Fruit fly (Drosophila melanogaster) whole organism, prepupa: ENCODE data around the gene Pvf2.

ENCODE experiments used
- CG16779 ChIP-seq: fragments of 200-800 bp; sonication (Bioruptor generic); optimal IDR thresholded peaks from 3 replicates; lab custom pipeline; 2017; ENCODE audit warnings: missing biosample characterization, mild to moderate bottlenecking, missing genetic modification characterization
- CG3032 ChIP-seq: fragments of 200-800 bp; optimal IDR thresholded peaks from 2 replicates; lab custom pipeline; 2019; ENCODE audit warnings: missing biosample characterization, mild to moderate bottlenecking, missing genetic modification characterization, moderate library complexity
- CG31627 ChIP-seq: fragments of 200-800 bp; sonication (Bioruptor generic); optimal IDR thresholded peaks from 3 replicates; lab custom pipeline; 2016; ENCODE audit warnings: missing biosample characterization, missing genetic modification characterization
- CG8119 ChIP-seq: fragments of 200-800 bp; sonication (Bioruptor generic); IDR thresholded peaks from 3 replicates; pipeline ENCODE4 v1.3.6; 2022; ENCODE audit warnings: missing biosample characterization, missing genetic modification characterization
- Eip75B ChIP-seq: fragments of 200-800 bp; sonication (Bioruptor generic); optimal IDR thresholded peaks from 3 replicates; lab custom pipeline; 2016; ENCODE audit warnings: missing biosample characterization, missing genetic modification characterization
- OdsH ChIP-seq: fragments of 200-800 bp; sonication (Bioruptor generic); optimal IDR thresholded peaks from 3 replicates; lab custom pipeline; 2016; ENCODE audit warnings: missing biosample characterization, missing genetic modification characterization
- salr ChIP-seq, 2 experiments: fragments of 200-800 bp; sonication (Bioruptor generic); optimal IDR thresholded peaks; 3 replicates each; lab custom pipeline; 2016 to 2018; ENCODE audit warnings: missing biosample characterization in 2 of 2, missing genetic modification characterization in 2 of 2, mild to moderate bottlenecking in 1 of 2

DNA sequence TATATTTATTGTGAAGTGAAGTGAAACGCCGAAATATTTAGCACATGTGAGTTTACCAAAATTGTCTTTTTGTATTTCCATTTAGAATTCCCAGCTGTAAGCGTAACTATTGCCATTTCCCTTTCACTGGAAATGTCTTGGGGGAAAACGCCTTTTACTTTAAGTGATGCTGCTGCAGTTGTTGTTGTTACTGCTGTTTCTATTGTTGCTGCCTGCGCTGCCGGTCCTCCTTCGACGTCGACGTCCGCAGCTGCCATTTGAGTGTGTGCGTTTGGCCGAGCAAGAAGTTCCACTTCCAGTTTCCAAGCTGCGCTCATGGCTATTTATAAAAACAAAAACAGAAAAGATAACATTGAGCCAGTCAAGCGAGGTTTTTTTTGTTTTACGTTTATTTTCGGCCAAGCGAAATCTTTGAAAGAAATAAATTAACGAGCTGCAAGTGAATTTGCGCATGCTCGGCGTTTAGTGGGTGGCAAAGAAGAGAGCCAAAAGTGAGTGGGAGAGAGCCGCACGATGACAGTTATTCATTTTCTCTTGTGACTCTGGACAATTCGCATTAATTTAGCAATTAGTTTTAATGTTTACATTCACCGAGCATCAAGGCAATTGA, 34.6 kb downstream of the Pvf2 start:
- no peak for TF ChIP-seq OdsH
- no peak for TF ChIP-seq salr (GFP tag; optimal IDR thresholded peaks at IDR 0.05; lab: Kevin White, UChicago)
- no peak for TF ChIP-seq CG8119 (GFP tag; lab: Robert Waterston, UW)
- TF ChIP-seq Eip75B (GFP tag; lab: Kevin White, UChicago), result no peak
- no peak for TF ChIP-seq CG31627 (GFP tag; lab: Kevin White, UChicago)
- TF ChIP-seq CG16779 (tag; lab: Kevin White, UChicago), result no peak
- TF ChIP-seq CG3032, result no peak
